Fruit fly (Drosophila melanogaster) S2 (cell line): ENCODE data around the gene Cad96Ca.

Experiments used
- CG8478 ChIP-seq: fragments of >200 bp; optimal IDR thresholded peaks from 2 replicates; lab custom pipeline; 2018
- CTCF ChIP-seq, 2 experiments: fragments of >200 bp; optimal IDR thresholded peaks; 2 replicates each; lab custom pipeline; 2018

Gene Cad96Ca

dm6 chr3R:25208042-25208766, at the start of gene Cad96Ca:
Gene Cad96Ca, minus strand, starts transcription at chr3R:25208283.
- TF ChIP-seq CG8478 (lab: Kevin White, UChicago) (no peak), CTCF (optimal IDR thresholded peaks at IDR 0.05; lab: Kevin White, UChicago) (no peak)

dm6 chr3R:25249145-25250141, 41.4 kb upstream of the Cad96Ca start, which contains the start of gene Nup358:
Gene Nup358, plus strand, starts transcription at chr3R:25249348.
- TF ChIP-seq CTCF (optimal IDR thresholded peaks at IDR 0.05; lab: Kevin White, UChicago) (peak; percentile 8 to 30), CG8478 (lab: Kevin White, UChicago) (no peak)

dm6 chr3R:25247379-25247869, 39.3 kb upstream of the Cad96Ca start, which contains the start of the genes RpS27 and Nup37:
Gene RpS27, minus strand, starts transcription at chr3R:25247514.
Gene Nup37, plus strand, starts transcription at chr3R:25247658.
- TF ChIP-seq CG8478 (lab: Kevin White, UChicago) (no peak), CTCF (optimal IDR thresholded peaks at IDR 0.05; lab: Kevin White, UChicago) (peak in 1 of 2 experiments; percentile 31)

dm6 chr3R:25245052-25245813, 37.1 kb upstream of the Cad96Ca start, which contains the start of gene bam:
Gene bam, minus strand, starts transcription at chr3R:25245109.
- TF ChIP-seq CG8478 (lab: Kevin White, UChicago) (no peak), CTCF (optimal IDR thresholded peaks at IDR 0.05; lab: Kevin White, UChicago) (peak; percentile 34 to 61)

- no peak for TF ChIP-seq CG8478 (lab: Kevin White, UChicago)
These were observed 33.5 kb upstream of the Cad96Ca start, which contains the start of gene CG11854 for dm6 chr3R:25241507-25242070. Gene CG11854, plus strand, starts transcription at chr3R:25242020.

dm6 chr3R:25239880-25240279, 31.8 kb upstream of the Cad96Ca start, which contains the start of gene to:
Gene to, plus strand, starts transcription at chr3R:25240180.
- TF ChIP-seq CG8478 (lab: Kevin White, UChicago): no peak
- no peak for TF ChIP-seq CTCF (optimal IDR thresholded peaks at IDR 0.05; lab: Kevin White, UChicago)

- TF ChIP-seq CTCF (optimal IDR thresholded peaks at IDR 0.05; lab: Kevin White, UChicago) (no peak), CG8478 (lab: Kevin White, UChicago) (no peak)
These were observed 31.0 kb upstream of the Cad96Ca start for dm6 chr3R:25238771-25239700.

- TF ChIP-seq CG8478 (lab: Kevin White, UChicago) (no peak), CTCF (optimal IDR thresholded peaks at IDR 0.05; lab: Kevin White, UChicago) (no peak)
These were observed 29.2 kb upstream of the Cad96Ca start, which contains the start of gene Jhbp7 for dm6 chr3R:25237314-25237713. Gene Jhbp7, plus strand, starts transcription at chr3R:25237614.

dm6 chr3R:25236121-25236520, 28.0 kb upstream of the Cad96Ca start:
- TF ChIP-seq CTCF (optimal IDR thresholded peaks at IDR 0.05; lab: Kevin White, UChicago) (no peak), CG8478 (lab: Kevin White, UChicago) (no peak)

- TF ChIP-seq CG8478 (lab: Kevin White, UChicago) (no peak), CTCF (optimal IDR thresholded peaks at IDR 0.05; lab: Kevin White, UChicago) (peak in 1 of 2 experiments; percentile 8)
These were observed 27.3 kb upstream of the Cad96Ca start, which contains the start of gene Sil1 for dm6 chr3R:25235362-25235761. Gene Sil1, minus strand, starts transcription at chr3R:25235529.

- TF ChIP-seq CG8478 (lab: Kevin White, UChicago) (no peak), CTCF (optimal IDR thresholded peaks at IDR 0.05; lab: Kevin White, UChicago) (no peak)
These were observed 24.3 kb upstream of the Cad96Ca start, which contains the start of gene Cad96Cb for dm6 chr3R:25232271-25232989. Gene Cad96Cb, minus strand, starts transcription at chr3R:25232321.
